Worm (Caenorhabditis elegans) whole organism, L2 larva: ENCODE data around the gene R10E4.1.

ENCODE experiments used
- mdl-1 ChIP-seq, 2 experiments: fragments of 150-350 bp in 1 of 2; sonication (generic microtip) in 1 of 2; optimal IDR thresholded peaks; 2 replicates each; lab custom pipeline; 2017; ENCODE audit warnings: missing biosample characterization in 2 of 2, missing genetic modification characterization in 2 of 2
- nhr-129 ChIP-seq: fragments of 150-350 bp; optimal IDR thresholded peaks from 2 replicates; lab custom pipeline; 2014; ENCODE audit warnings: missing biosample characterization, missing genetic modification characterization
- unc-39 ChIP-seq: fragments of 150-350 bp; optimal IDR thresholded peaks from 2 replicates; lab custom pipeline; 2014; ENCODE audit warnings: missing biosample characterization, missing genetic modification characterization

DNA sequence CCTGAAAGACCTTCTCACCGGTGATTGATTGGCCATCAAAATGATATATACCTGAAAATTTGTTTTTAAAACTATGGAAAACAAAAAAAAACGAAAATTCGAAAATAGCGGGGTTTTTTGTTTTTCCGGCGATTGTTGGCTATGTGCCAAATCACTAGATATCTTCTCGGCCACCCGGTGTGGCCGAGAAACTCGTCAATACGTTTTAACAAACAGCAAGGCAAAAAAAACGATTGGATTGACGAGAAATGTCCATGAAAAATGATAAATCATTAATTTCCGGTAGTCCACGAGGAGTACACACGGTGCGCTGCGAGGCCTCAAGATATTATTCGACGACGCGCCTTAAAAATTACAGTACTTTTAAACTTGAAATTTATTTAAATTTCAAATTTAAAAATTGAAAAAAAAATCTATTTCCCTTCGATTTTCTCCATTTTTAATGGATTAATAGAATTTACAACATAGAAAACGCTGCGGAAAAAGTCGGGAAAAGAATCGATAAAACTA, 31.5 kb downstream of the R10E4.1 start, which contains the start of gene R10E4.11:
- TF ChIP-seq mdl-1 (tag; optimal IDR thresholded peaks at IDR 0.05; lab: Kevin White, UChicago), result no peak
- no peak for TF ChIP-seq nhr-129
- TF ChIP-seq unc-39 (tag; lab: Kevin White, UChicago), result no peak
